Worm (Caenorhabditis elegans) whole organism, L2 larva: ENCODE data around the gene F41E6.15.

Experiments
- aly-2 ChIP-seq: fragments of 150-350 bp; optimal IDR thresholded peaks from 2 replicates; lab custom pipeline; 2014; ENCODE audit warnings: missing biosample characterization, missing genetic modification characterization
- ama-1 ChIP-seq: fragments of 150-350 bp; optimal IDR thresholded peaks from 2 replicates; lab custom pipeline; 2018; ENCODE audit warnings: inconsistent platforms
- blmp-1 ChIP-seq: sonication (generic microtip); optimal IDR thresholded peaks from 2 replicates; lab custom pipeline; 2017; ENCODE audit warnings: missing genetic modification characterization, mild to moderate bottlenecking, missing compliant biosample characterization, antibody characterized with exemption, moderate library complexity; ENCODE audit not compliant: insufficient read depth
- dmd-4 ChIP-seq: sonication (generic microtip); optimal IDR thresholded peaks from 2 replicates; lab custom pipeline; 2017; ENCODE audit warnings: missing biosample characterization, missing genetic modification characterization
- egl-27 ChIP-seq: sonication (generic microtip); optimal IDR thresholded peaks from 3 replicates; lab custom pipeline; 2017; ENCODE audit warnings: missing biosample characterization, missing genetic modification reagents, missing genetic modification characterization
- elt-1 ChIP-seq: fragments of 150-350 bp; optimal IDR thresholded peaks from 2 replicates; lab custom pipeline; 2014; ENCODE audit warnings: missing biosample characterization, missing genetic modification characterization
- nhr-237 ChIP-seq: fragments of 150-350 bp; optimal IDR thresholded peaks from 2 replicates; lab custom pipeline; 2014; ENCODE audit warnings: missing biosample characterization, missing genetic modification characterization
- nhr-25 ChIP-seq: fragments of 150-350 bp; sonication (generic microtip); optimal IDR thresholded peaks from 3 replicates; lab custom pipeline; 2014; ENCODE audit warnings: missing biosample characterization, missing genetic modification characterization
- nhr-77 ChIP-seq: fragments of 150-350 bp; optimal IDR thresholded peaks from 2 replicates; lab custom pipeline; 2014; ENCODE audit warnings: missing biosample characterization, missing genetic modification characterization
- snpc-4 ChIP-seq: fragments of 150-350 bp; optimal IDR thresholded peaks from 2 replicates; lab custom pipeline; 2014; ENCODE audit warnings: missing biosample characterization, missing genetic modification characterization
- unc-39 ChIP-seq: fragments of 150-350 bp; optimal IDR thresholded peaks from 2 replicates; lab custom pipeline; 2014; ENCODE audit warnings: missing biosample characterization, missing genetic modification characterization
- unc-55 ChIP-seq: fragments of 150-350 bp; sonication (generic microtip); optimal IDR thresholded peaks from 3 replicates; lab custom pipeline; 2014; ENCODE audit warnings: missing biosample characterization, missing genetic modification reagents, missing genetic modification characterization
- unc-62 ChIP-seq: fragments of 150-350 bp; optimal IDR thresholded peaks from 2 replicates; lab custom pipeline; 2014; ENCODE audit warnings: missing biosample characterization, missing genetic modification reagents, missing genetic modification characterization
- ztf-11 ChIP-seq: sonication (generic microtip); optimal IDR thresholded peaks from 2 replicates; lab custom pipeline; 2017; ENCODE audit warnings: missing biosample characterization, missing genetic modification characterization

DNA sequence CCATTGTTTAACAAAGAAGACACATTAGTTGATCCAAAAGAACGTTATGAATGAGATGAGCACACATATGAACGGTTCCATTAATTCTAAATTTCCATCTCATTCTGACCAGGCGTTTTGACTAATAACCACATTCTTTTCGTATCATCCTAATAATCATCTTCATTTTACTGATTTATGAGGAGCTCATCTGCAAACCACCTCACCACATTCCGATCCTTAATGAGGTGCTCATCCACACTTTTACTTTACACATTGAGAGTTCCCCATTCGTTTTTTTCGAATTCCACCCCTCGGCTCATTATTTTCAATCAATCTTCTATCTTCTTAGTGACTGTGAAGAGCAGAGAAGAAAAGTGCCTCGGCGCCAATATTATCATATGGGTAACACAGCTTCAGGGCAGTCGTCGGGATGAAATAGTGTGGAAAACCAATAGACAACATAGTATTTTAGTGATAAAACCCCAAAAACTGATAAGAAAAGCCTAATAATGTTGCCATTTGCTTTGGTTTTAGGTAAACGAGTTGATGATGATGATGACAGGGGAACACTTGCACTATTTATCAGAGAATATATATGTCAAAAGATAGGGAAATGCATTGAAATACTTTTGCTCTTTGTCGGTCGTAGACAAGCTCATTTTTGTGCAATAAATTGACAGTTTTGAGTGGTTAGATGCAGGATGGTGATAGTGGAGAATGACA, 48.6 kb upstream of the F41E6.15 start:
- TF ChIP-seq egl-27 (no peak), ama-1 (lab: Kevin White, UChicago) (no peak), ztf-11 (no peak), blmp-1 (tag; lab: Kevin White, UChicago) (no peak), unc-39 (tag; lab: Kevin White, UChicago) (no peak), unc-55 (GFP tag; lab: Kevin White, UChicago) (no peak), aly-2 (tag; lab: Kevin White, UChicago) (no peak), elt-1 (no peak), unc-62 (GFP tag; lab: Kevin White, UChicago) (no peak), dmd-4 (tag; lab: Kevin White, UChicago) (no peak), snpc-4 (no peak), nhr-237 (no peak), nhr-77 (no peak), nhr-25 (no peak)
